Fruit fly (Drosophila melanogaster) whole organism, embryonic: Measurements from ENCODE around the gene CG34296.

ENCODE experiments used
- Aef1 ChIP-seq: fragments of 200-800 bp; sonication (Bioruptor generic); IDR thresholded peaks from 3 replicates; pipeline ENCODE4 v1.3.6; 2022; ENCODE audit warnings: missing biosample characterization, missing genetic modification characterization
- Antp ChIP-seq: fragments of 200-800 bp; sonication (Bioruptor generic); optimal IDR thresholded peaks from 3 replicates; lab custom pipeline; 2016; ENCODE audit warnings: missing biosample characterization, missing genetic modification characterization
- B-H2 ChIP-seq: fragments of 200-800 bp; sonication (Bioruptor generic); optimal IDR thresholded peaks from 2 replicates; lab custom pipeline; 2018; ENCODE audit warnings: missing biosample characterization, mild to moderate bottlenecking, missing genetic modification characterization
- Bgb ChIP-seq: fragments of 200-800 bp; sonication (Bioruptor generic); IDR thresholded peaks from 2 replicates; pipeline ENCODE4 v1.3.6; 2022; ENCODE audit warnings: missing biosample characterization, missing genetic modification characterization; ENCODE audit not compliant: partially characterized antibody
- CG11398 ChIP-seq: fragments of 200-800 bp; sonication (Bioruptor generic); optimal IDR thresholded peaks from 2 replicates; lab custom pipeline; 2016; ENCODE audit warnings: missing biosample characterization, missing genetic modification characterization
- CG12299 ChIP-seq: fragments of 200-800 bp; sonication (Bioruptor generic); optimal IDR thresholded peaks from 2 replicates; lab custom pipeline; 2018; ENCODE audit warnings: missing biosample characterization, mild to moderate bottlenecking, missing genetic modification characterization
- CG12391 ChIP-seq: fragments of 200-800 bp; sonication (Bioruptor generic); optimal IDR thresholded peaks from 3 replicates; lab custom pipeline; 2018; ENCODE audit warnings: missing biosample characterization, mild to moderate bottlenecking, missing genetic modification characterization, moderate library complexity
- CG14965 ChIP-seq: fragments of 200-800 bp; sonication (Bioruptor generic); optimal IDR thresholded peaks from 2 replicates; lab custom pipeline; 2016; ENCODE audit warnings: missing biosample characterization, missing genetic modification characterization, borderline replicate concordance
- CG1603 ChIP-seq: fragments of 200-800 bp; sonication (Bioruptor generic); optimal IDR thresholded peaks from 2 replicates; lab custom pipeline; 2019; ENCODE audit warnings: missing biosample characterization, mild to moderate bottlenecking, missing genetic modification characterization, moderate library complexity
- CG17912 ChIP-seq: fragments of 200-800 bp; sonication (Bioruptor generic); optimal IDR thresholded peaks from 2 replicates; lab custom pipeline; 2018; ENCODE audit warnings: missing biosample characterization, mild to moderate bottlenecking, missing genetic modification characterization
- CG3407 ChIP-seq: fragments of 200-800 bp; sonication (Bioruptor generic); optimal IDR thresholded peaks from 2 replicates; lab custom pipeline; 2018; ENCODE audit warnings: missing biosample characterization, mild to moderate bottlenecking, missing genetic modification characterization
- CG4328 ChIP-seq: fragments of 200-800 bp; sonication (Bioruptor generic); optimal IDR thresholded peaks from 3 replicates; lab custom pipeline; 2017; ENCODE audit warnings: missing biosample characterization, missing genetic modification reagents, missing genetic modification characterization
- CG4617 ChIP-seq: fragments of 200-800 bp; sonication (Bioruptor generic); optimal IDR thresholded peaks from 3 replicates; lab custom pipeline; 2016; ENCODE audit warnings: missing biosample characterization, missing genetic modification characterization, borderline replicate concordance
- CG4730 ChIP-seq: fragments of 200-800 bp; sonication (Bioruptor generic); IDR thresholded peaks from 2 replicates; pipeline ENCODE4 v1.3.6; 2022; ENCODE audit warnings: missing biosample characterization, missing genetic modification characterization
- CG6654 ChIP-seq: fragments of 200-800 bp; sonication (Bioruptor generic); optimal IDR thresholded peaks from 2 replicates; lab custom pipeline; 2017; ENCODE audit warnings: missing biosample characterization, mild to moderate bottlenecking, missing genetic modification characterization
- CG7372 ChIP-seq: fragments of 200-800 bp; sonication (Bioruptor generic); IDR thresholded peaks from 2 replicates; pipeline ENCODE4 v1.3.6; 2022; ENCODE audit warnings: missing biosample characterization, missing genetic modification characterization
- CG7786 ChIP-seq: fragments of 200-800 bp; sonication (Bioruptor generic); optimal IDR thresholded peaks from 2 replicates; lab custom pipeline; 2016; ENCODE audit warnings: missing biosample characterization, missing genetic modification characterization
- CG8924 ChIP-seq: fragments of 200-800 bp; optimal IDR thresholded peaks from 3 replicates; lab custom pipeline; 2019; ENCODE audit warnings: missing biosample characterization, mild to moderate bottlenecking, missing genetic modification characterization, moderate library complexity
- CG9437 ChIP-seq: fragments of 200-800 bp; sonication (Bioruptor generic); optimal IDR thresholded peaks from 2 replicates; lab custom pipeline; 2018; ENCODE audit warnings: missing biosample characterization, mild to moderate bottlenecking, missing genetic modification characterization
- CG9797 ChIP-seq: fragments of 200-800 bp; sonication (Bioruptor generic); optimal IDR thresholded peaks from 3 replicates; lab custom pipeline; 2018; ENCODE audit warnings: missing biosample characterization, mild to moderate bottlenecking, missing genetic modification characterization
- D19B ChIP-seq: fragments of 200-800 bp; sonication (Bioruptor generic); optimal IDR thresholded peaks from 2 replicates; lab custom pipeline; 2017; ENCODE audit warnings: missing biosample characterization, mild to moderate bottlenecking, missing genetic modification characterization
- Dad ChIP-seq: fragments of 200-800 bp; sonication (Bioruptor generic); optimal IDR thresholded peaks from 3 replicates; lab custom pipeline; 2016; ENCODE audit warnings: missing biosample characterization, missing genetic modification characterization
- Deaf1 ChIP-seq: fragments of 200-800 bp; optimal IDR thresholded peaks from 3 replicates; lab custom pipeline; 2019; ENCODE audit warnings: missing biosample characterization, mild to moderate bottlenecking, missing genetic modification characterization, moderate library complexity
- Dll ChIP-seq: fragments of 200-800 bp; sonication (Bioruptor generic); IDR thresholded peaks from 4 replicates; pipeline ENCODE4 v1.3.6; 2022; ENCODE audit warnings: missing biosample characterization, missing genetic modification characterization; ENCODE audit not compliant: partially characterized antibody
- Drgx ChIP-seq: fragments of 200-800 bp; sonication (Bioruptor generic); IDR thresholded peaks from 2 replicates; pipeline ENCODE4 v1.3.6; 2022; ENCODE audit warnings: missing biosample characterization, missing genetic modification characterization
- Eip74EF ChIP-seq, 2 experiments: fragments of 200-800 bp in 1 of 2; fragments of >200 bp in 1 of 2; sonication (Bioruptor generic) in 1 of 2; optimal IDR thresholded peaks; 2 replicates each; lab custom pipeline; 2017 to 2019; ENCODE audit warnings: missing biosample characterization in 2 of 2, missing genetic modification characterization in 2 of 2, mild to moderate bottlenecking in 1 of 2, moderate library complexity in 1 of 2
- Gsc ChIP-seq: fragments of 200-800 bp; sonication (Bioruptor generic); IDR thresholded peaks from 2 replicates; pipeline ENCODE4 v1.3.6; 2022; ENCODE audit warnings: missing biosample characterization, missing genetic modification characterization
- Max ChIP-seq: fragments of 200-800 bp; sonication (Bioruptor generic); optimal IDR thresholded peaks from 2 replicates; lab custom pipeline; 2016; ENCODE audit warnings: missing biosample characterization, mild to moderate bottlenecking, missing genetic modification characterization
- Myb ChIP-seq: fragments of 200-800 bp; sonication (Bioruptor generic); optimal IDR thresholded peaks from 2 replicates; lab custom pipeline; 2016; ENCODE audit warnings: missing biosample characterization, missing genetic modification characterization
- NFAT ChIP-seq: fragments of 200-800 bp; sonication (Bioruptor generic); IDR thresholded peaks from 2 replicates; pipeline ENCODE4 v1.3.6; 2022; ENCODE audit warnings: missing biosample characterization, missing genetic modification characterization
- Sry-β ChIP-seq: fragments of 200-800 bp; sonication (Bioruptor generic); optimal IDR thresholded peaks from 2 replicates; lab custom pipeline; 2018; ENCODE audit warnings: missing biosample characterization, mild to moderate bottlenecking, missing genetic modification characterization, moderate library complexity
- Taf1 ChIP-seq: fragments of 200-800 bp; sonication (Bioruptor generic); IDR thresholded peaks from 2 replicates; pipeline ENCODE4 v1.3.6; 2022; ENCODE audit warnings: missing biosample characterization, missing genetic modification characterization
- Trl ChIP-seq, 3 experiments: fragments of >200 bp in 2 of 3; fragments of 200-800 bp in 1 of 3; sonication (Bioruptor generic) in 1 of 3; optimal IDR thresholded peaks; 2 replicates in 1 of 3; 3 replicates in 2 of 3; lab custom pipeline; 2016 to 2017; ENCODE audit warnings: missing biosample characterization in 1 of 3, missing genetic modification characterization in 1 of 3
- ac ChIP-seq: fragments of 200-800 bp; sonication (Bioruptor generic); optimal IDR thresholded peaks from 3 replicates; lab custom pipeline; 2017; ENCODE audit warnings: missing biosample characterization, mild to moderate bottlenecking, missing genetic modification characterization
- ci ChIP-seq: fragments of 200-800 bp; sonication (Bioruptor generic); IDR thresholded peaks from 3 replicates; pipeline ENCODE4 v1.3.6; 2022; ENCODE audit warnings: missing biosample characterization, missing genetic modification characterization
- corto ChIP-seq: fragments of 200-800 bp; sonication (Bioruptor generic); optimal IDR thresholded peaks from 2 replicates; lab custom pipeline; 2016; ENCODE audit warnings: missing biosample characterization, mild to moderate bottlenecking, missing genetic modification characterization, moderate library complexity
- dpn ChIP-seq, 2 experiments: fragments of 200-800 bp; sonication (Bioruptor generic); optimal IDR thresholded peaks; 3 replicates each; lab custom pipeline; 2016; ENCODE audit warnings: missing biosample characterization in 2 of 2, missing genetic modification characterization in 2 of 2
- esg ChIP-seq: fragments of 200-800 bp; sonication (Bioruptor generic); conservative IDR thresholded peaks from 2 replicates; pipeline ENCODE4 v1.3.6; 2022; ENCODE audit warnings: missing biosample characterization, missing genetic modification characterization
- eve ChIP-seq, 2 experiments: fragments of >200 bp; optimal IDR thresholded peaks; 2 replicates each; lab custom pipeline; 2017; ENCODE audit warnings: missing biosample characterization in 2 of 2, missing genetic modification characterization in 2 of 2
- eyg ChIP-seq: fragments of 200-800 bp; sonication (Bioruptor generic); optimal IDR thresholded peaks from 3 replicates; lab custom pipeline; 2016; ENCODE audit warnings: missing biosample characterization, missing genetic modification characterization
- gro ChIP-seq: fragments of 200-800 bp; sonication (Bioruptor generic); optimal IDR thresholded peaks from 2 replicates; lab custom pipeline; 2016; ENCODE audit warnings: missing biosample characterization, missing genetic modification characterization
- jigr1 ChIP-seq: fragments of 200-800 bp; sonication (Bioruptor generic); IDR thresholded peaks from 3 replicates; pipeline ENCODE4 v1.3.6; 2022; ENCODE audit warnings: missing biosample characterization, missing genetic modification characterization
- otp ChIP-seq: fragments of 200-800 bp; sonication (Bioruptor generic); IDR thresholded peaks from 3 replicates; pipeline ENCODE4, ENCODE4 v1.3.6; 2022; ENCODE audit warnings: missing biosample characterization, missing genetic modification characterization
- repo ChIP-seq: fragments of 200-800 bp; sonication (Bioruptor generic); optimal IDR thresholded peaks from 2 replicates; lab custom pipeline; 2016; ENCODE audit warnings: missing biosample characterization, missing genetic modification characterization
- rib ChIP-seq: fragments of 200-800 bp; sonication (Bioruptor generic); IDR thresholded peaks from 2 replicates; pipeline ENCODE4 v1.3.6; 2022; ENCODE audit warnings: missing biosample characterization, missing genetic modification characterization
- schlank ChIP-seq: fragments of 200-800 bp; sonication (Bioruptor generic); optimal IDR thresholded peaks from 2 replicates; lab custom pipeline; 2018; ENCODE audit warnings: missing biosample characterization, mild to moderate bottlenecking, missing genetic modification characterization
- sna ChIP-seq: fragments of 200-800 bp; sonication (Bioruptor generic); IDR thresholded peaks from 2 replicates; pipeline ENCODE4 v1.3.6; 2022; ENCODE audit warnings: missing biosample characterization, missing genetic modification characterization; ENCODE audit not compliant: partially characterized antibody
- trem ChIP-seq: fragments of 200-800 bp; optimal IDR thresholded peaks from 3 replicates; lab custom pipeline; 2019; ENCODE audit warnings: missing biosample characterization, mild to moderate bottlenecking, missing genetic modification characterization, moderate library complexity
- trh ChIP-seq: fragments of 200-800 bp; sonication (Bioruptor generic); optimal IDR thresholded peaks from 2 replicates; lab custom pipeline; 2016; ENCODE audit warnings: missing biosample characterization, missing genetic modification characterization
- wek ChIP-seq: fragments of 200-800 bp; sonication (Bioruptor generic); optimal IDR thresholded peaks from 3 replicates; lab custom pipeline; 2018; ENCODE audit warnings: missing biosample characterization, mild to moderate bottlenecking, missing genetic modification characterization, moderate library complexity

The CG34296 gene

dm6 chr3R:29736678-29737093, 14.3 kb downstream of the CG34296 start, which contains the start of the genes CG7601 and CIA30 (continued):
- peak; percentile 100 for TF ChIP-seq Taf1 (GFP tag; lab: Robert Waterston, UW)
- TF ChIP-seq Deaf1 (tag; lab: Kevin White, UChicago), result no peak
- peak; percentile 100 for TF ChIP-seq Gsc (GFP tag; lab: Robert Waterston, UW)
- peak; percentile 99 for TF ChIP-seq rib (GFP tag; lab: Robert Waterston, UW)
- TF ChIP-seq corto (GFP tag; lab: Kevin White, UChicago), result peak; percentile 88
- peak; percentile 99 for TF ChIP-seq Max (GFP tag; lab: Kevin White, UChicago)
- TF ChIP-seq CG7786 (GFP tag; lab: Kevin White, UChicago), result peak; percentile 99
- TF ChIP-seq trem (tag; lab: Kevin White, UChicago), result peak; percentile 95
- TF ChIP-seq eyg (GFP tag; lab: Kevin White, UChicago), result peak; percentile 98
- peak; percentile 52; the same call in 2 of the 4 replicates for TF ChIP-seq Dll (GFP tag; lab: Robert Waterston, UW)
- peak; percentile 92 for TF ChIP-seq CG14965 (GFP tag; lab: Kevin White, UChicago)
- TF ChIP-seq CG11398 (GFP tag; lab: Kevin White, UChicago), result peak; percentile 96
- TF ChIP-seq Sry-β (GFP tag; lab: Kevin White, UChicago), result peak; percentile 56
- TF ChIP-seq CG9437, result peak; percentile 98
- TF ChIP-seq sna (GFP tag; lab: Robert Waterston, UW), result no peak
- peak; percentile 99 for TF ChIP-seq Antp
- peak; percentile 92 for TF ChIP-seq CG6654
- peak; percentile 87 for TF ChIP-seq CG17912 (GFP tag; lab: Kevin White, UChicago)
- peak; percentile 97 for TF ChIP-seq CG8924 (tag; lab: Kevin White, UChicago)
- TF ChIP-seq Aef1, result peak; percentile 100
- peak; percentile 98 for TF ChIP-seq CG4328
- TF ChIP-seq jigr1 (GFP tag; lab: Robert Waterston, UW), result peak; percentile 100
- peak; percentile 100 for TF ChIP-seq ci (GFP tag; lab: Robert Waterston, UW)
- peak; percentile 46 for TF ChIP-seq CG9797 (GFP tag; lab: Kevin White, UChicago)
- peak; percentile 93 for TF ChIP-seq CG3407 (GFP tag; lab: Kevin White, UChicago)
- TF ChIP-seq Dad (GFP tag; lab: Kevin White, UChicago), result peak; percentile 98
- TF ChIP-seq schlank (tag; lab: Kevin White, UChicago), result peak; percentile 97
- TF ChIP-seq trh (GFP tag; lab: Kevin White, UChicago), result peak; percentile 97
- peak; percentile 96 for TF ChIP-seq CG12391 (tag; lab: Kevin White, UChicago)
- TF ChIP-seq CG12299 (tag; lab: Kevin White, UChicago), result peak; percentile 96
- peak; percentile 99 for TF ChIP-seq dpn (GFP tag; optimal IDR thresholded peaks at IDR 0.05; lab: Kevin White, UChicago)
- peak; percentile 100 for TF ChIP-seq otp (GFP tag; lab: Robert Waterston, UW)
- TF ChIP-seq Myb, result peak; percentile 94
- TF ChIP-seq eve (GFP tag; optimal IDR thresholded peaks at IDR 0.05; lab: Kevin White, UChicago), result peak in 1 of 2 experiments; percentile 91
- peak; percentile 92 for TF ChIP-seq wek (GFP tag; lab: Kevin White, UChicago)
- TF ChIP-seq Drgx, result peak; percentile 100
- TF ChIP-seq D19B (GFP tag; lab: Kevin White, UChicago), result peak; percentile 93
- peak in 1 of 2 experiments; percentile 93 for TF ChIP-seq Eip74EF (GFP tag; optimal IDR thresholded peaks at IDR 0.05; lab: Kevin White, UChicago)
- peak; percentile 100 for TF ChIP-seq CG7372 (GFP tag; lab: Robert Waterston, UW)
- peak; percentile 100 for TF ChIP-seq CG4730 (GFP tag; lab: Robert Waterston, UW)
- TF ChIP-seq gro (GFP tag; lab: Kevin White, UChicago), result peak; percentile 99
- TF ChIP-seq Trl (optimal IDR thresholded peaks at IDR 0.05; lab: Kevin White, UChicago), result no peak
- TF ChIP-seq Trl (GFP tag; optimal IDR thresholded peaks at IDR 0.05; lab: Kevin White, UChicago), result peak; percentile 99
- peak; percentile 99 for TF ChIP-seq repo (GFP tag; lab: Kevin White, UChicago)
- peak; percentile 96 for TF ChIP-seq CG1603
- TF ChIP-seq CG4617 (GFP tag; lab: Kevin White, UChicago), result peak; percentile 97
- TF ChIP-seq ac (GFP tag; lab: Kevin White, UChicago), result peak; percentile 78
- TF ChIP-seq NFAT (GFP tag; lab: Robert Waterston, UW), result peak; percentile 100
- TF ChIP-seq esg (GFP tag; lab: Robert Waterston, UW), result peak; percentile 100
- peak; percentile 33; the same call in 1 of the 2 replicates for TF ChIP-seq Bgb
- peak; percentile 98 for TF ChIP-seq B-H2 (GFP tag; lab: Kevin White, UChicago)
